Fruit fly (Drosophila melanogaster) S2 (cell line): ENCODE data around the gene Polr3E.

Experiments used
- CG8478 ChIP-seq: fragments of >200 bp; optimal IDR thresholded peaks from 2 replicates; lab custom pipeline; 2018
- CTCF ChIP-seq, 2 experiments: fragments of >200 bp; optimal IDR thresholded peaks; 2 replicates each; lab custom pipeline; 2018

Polr3E gene

dm6 chr3L:21034281-21035221, 2.9 kb downstream of the Polr3E start, which contains the start of gene siz:
Gene siz, plus strand, starts transcription at chr3L:21034535.
- TF ChIP-seq CTCF (optimal IDR thresholded peaks at IDR 0.05; lab: Kevin White, UChicago): no peak
- no peak for TF ChIP-seq CG8478 (lab: Kevin White, UChicago)

dm6 chr3L:21035231-21035630, 3.6 kb downstream of the Polr3E start:
- TF ChIP-seq CG8478 (lab: Kevin White, UChicago): no peak
- no peak for TF ChIP-seq CTCF (optimal IDR thresholded peaks at IDR 0.05; lab: Kevin White, UChicago)

dm6 chr3L:21036257-21036957, 4.8 kb downstream of the Polr3E start:
- TF ChIP-seq CTCF (optimal IDR thresholded peaks at IDR 0.05; lab: Kevin White, UChicago): no peak
- no peak for TF ChIP-seq CG8478 (lab: Kevin White, UChicago)

dm6 chr3L:21037404-21037803, 5.8 kb downstream of the Polr3E start:
- TF ChIP-seq CG8478 (lab: Kevin White, UChicago) (no peak), CTCF (optimal IDR thresholded peaks at IDR 0.05; lab: Kevin White, UChicago) (no peak)

- TF ChIP-seq CTCF (optimal IDR thresholded peaks at IDR 0.05; lab: Kevin White, UChicago): no peak
- no peak for TF ChIP-seq CG8478 (lab: Kevin White, UChicago)
Measured at dm6 chr3L:21040831-21041230, 9.2 kb downstream of the Polr3E start.

dm6 chr3L:21041952-21042933, 10.6 kb downstream of the Polr3E start:
- TF ChIP-seq CTCF (optimal IDR thresholded peaks at IDR 0.05; lab: Kevin White, UChicago) (no peak), CG8478 (lab: Kevin White, UChicago) (no peak)

- TF ChIP-seq CG8478 (lab: Kevin White, UChicago) (no peak), CTCF (optimal IDR thresholded peaks at IDR 0.05; lab: Kevin White, UChicago) (no peak)
Measured at dm6 chr3L:21043435-21043834, 11.8 kb downstream of the Polr3E start.

- no peak for TF ChIP-seq CG8478 (lab: Kevin White, UChicago)
- TF ChIP-seq CTCF (optimal IDR thresholded peaks at IDR 0.05; lab: Kevin White, UChicago): no peak
Measured at dm6 chr3L:21043894-21044682, 12.5 kb downstream of the Polr3E start.

dm6 chr3L:21044721-21045120, 13.1 kb downstream of the Polr3E start:
- TF ChIP-seq CG8478 (lab: Kevin White, UChicago): no peak
- TF ChIP-seq CTCF (optimal IDR thresholded peaks at IDR 0.05; lab: Kevin White, UChicago): no peak

- TF ChIP-seq CTCF (optimal IDR thresholded peaks at IDR 0.05; lab: Kevin White, UChicago) (no peak), CG8478 (lab: Kevin White, UChicago) (no peak)
Measured at dm6 chr3L:21046107-21046708, 14.6 kb downstream of the Polr3E start.

- no peak for TF ChIP-seq CG8478 (lab: Kevin White, UChicago)
Measured at dm6 chr3L:21047037-21047436, 15.4 kb downstream of the Polr3E start.

- TF ChIP-seq CG8478 (lab: Kevin White, UChicago) (no peak), CTCF (optimal IDR thresholded peaks at IDR 0.05; lab: Kevin White, UChicago) (no peak)
Measured at dm6 chr3L:21047734-21048657, 16.4 kb downstream of the Polr3E start.
